Worm (Caenorhabditis elegans) whole organism, late embryonic: ENCODE results near the gene cpg-18.

Source experiments
- C38D4.7 ChIP-seq: fragments of 200-800 bp; sonication (Bioruptor generic); optimal IDR thresholded peaks from 2 replicates; lab custom pipeline; 2018; ENCODE audit warnings: mild to moderate bottlenecking, missing genetic modification characterization, moderate library complexity, missing compliant biosample characterization
- Y22D7AL.16 ChIP-seq: sonication (generic microtip); optimal IDR thresholded peaks from 2 replicates; lab custom pipeline; 2016; ENCODE audit warnings: missing genetic modification characterization, missing compliant biosample characterization
- ahr-1 ChIP-seq: sonication (generic microtip); optimal IDR thresholded peaks from 2 replicates; lab custom pipeline; 2016; ENCODE audit warnings: missing genetic modification characterization, missing compliant biosample characterization
- ama-1 ChIP-seq: fragments of 150-350 bp; optimal IDR thresholded peaks from 2 replicates; lab custom pipeline; 2014
- ceh-18 ChIP-seq: sonication (generic microtip); optimal IDR thresholded peaks from 2 replicates; lab custom pipeline; 2016; ENCODE audit warnings: missing genetic modification characterization, missing compliant biosample characterization
- ceh-19 ChIP-seq: fragments of 200-800 bp; sonication (Bioruptor generic); optimal IDR thresholded peaks from 2 replicates; lab custom pipeline; 2018; ENCODE audit warnings: mild to moderate bottlenecking, missing genetic modification characterization, missing compliant biosample characterization
- ceh-2 ChIP-seq: sonication (generic microtip); optimal IDR thresholded peaks from 2 replicates; lab custom pipeline; 2016; ENCODE audit warnings: missing genotype, missing genetic modification characterization, missing compliant biosample characterization
- ceh-24 ChIP-seq: sonication (generic microtip); optimal IDR thresholded peaks from 2 replicates; lab custom pipeline; 2016; ENCODE audit warnings: mild to moderate bottlenecking, missing genetic modification characterization, missing compliant biosample characterization
- ceh-30 ChIP-seq: fragments of 150-350 bp; optimal IDR thresholded peaks from 2 replicates; lab custom pipeline; 2014; ENCODE audit warnings: missing biosample characterization, missing genetic modification characterization
- ceh-31 ChIP-seq: sonication (generic microtip); optimal IDR thresholded peaks from 2 replicates; lab custom pipeline; 2016; ENCODE audit warnings: missing genetic modification characterization, missing compliant biosample characterization
- ceh-34 ChIP-seq: sonication (generic microtip); optimal IDR thresholded peaks from 2 replicates; lab custom pipeline; 2016; ENCODE audit warnings: mild to moderate bottlenecking, missing genetic modification characterization, missing compliant biosample characterization
- ceh-45 ChIP-seq: fragments of 200-800 bp; sonication (Bioruptor generic); IDR thresholded peaks from 2 replicates; pipeline ENCODE4 v1.3.6; 2022; ENCODE audit warnings: missing genetic modification reagents, missing genetic modification characterization, missing compliant biosample characterization
- ceh-48 ChIP-seq: sonication (generic microtip); optimal IDR thresholded peaks from 2 replicates; lab custom pipeline; 2016; ENCODE audit warnings: missing genetic modification characterization, inconsistent platforms, missing compliant biosample characterization
- ceh-6 ChIP-seq: fragments of 200-800 bp; sonication (Bioruptor generic); optimal IDR thresholded peaks from 2 replicates; lab custom pipeline; 2018; ENCODE audit warnings: mild to moderate bottlenecking, missing genetic modification characterization, missing compliant biosample characterization
- che-1 ChIP-seq: sonication (generic microtip); optimal IDR thresholded peaks from 2 replicates; lab custom pipeline; 2016; ENCODE audit warnings: mild to moderate bottlenecking, missing genetic modification characterization, missing compliant biosample characterization
- dve-1 ChIP-seq: sonication (generic microtip); optimal IDR thresholded peaks from 2 replicates; lab custom pipeline; 2017; ENCODE audit warnings: antibody characterized with exemption, mild to moderate bottlenecking, missing genetic modification characterization, missing compliant biosample characterization
- fkh-10 ChIP-seq: fragments of 150-350 bp; optimal IDR thresholded peaks from 2 replicates; lab custom pipeline; 2014; ENCODE audit warnings: missing biosample characterization, missing genetic modification reagents, missing genetic modification characterization
- gmeb-2 ChIP-seq: sonication (generic microtip); optimal IDR thresholded peaks from 2 replicates; lab custom pipeline; 2016; ENCODE audit warnings: missing genetic modification characterization, inconsistent platforms, missing compliant biosample characterization
- hlh-15 ChIP-seq: sonication (generic microtip); optimal IDR thresholded peaks from 2 replicates; lab custom pipeline; 2016; ENCODE audit warnings: missing genetic modification characterization, missing compliant biosample characterization
- hlh-6 ChIP-seq: sonication (generic microtip); optimal IDR thresholded peaks from 2 replicates; lab custom pipeline; 2016; ENCODE audit warnings: missing genotype, missing genetic modification characterization, missing compliant biosample characterization
- hlh-8 ChIP-seq: sonication (generic microtip); optimal IDR thresholded peaks from 2 replicates; lab custom pipeline; 2016; ENCODE audit warnings: missing genotype, missing genetic modification characterization, missing compliant biosample characterization
- lim-6 ChIP-seq: sonication (generic microtip); optimal IDR thresholded peaks from 2 replicates; lab custom pipeline; 2016; ENCODE audit warnings: missing genetic modification characterization, missing compliant biosample characterization
- lin-11 ChIP-seq: fragments of 200-800 bp; sonication (Bioruptor generic); optimal IDR thresholded peaks from 2 replicates; lab custom pipeline; 2018; ENCODE audit warnings: mild to moderate bottlenecking, missing genetic modification characterization, missing compliant biosample characterization
- nfya-1 ChIP-seq: sonication (generic microtip); optimal IDR thresholded peaks from 2 replicates; lab custom pipeline; 2017; ENCODE audit warnings: missing genetic modification characterization, mild to moderate bottlenecking, missing compliant biosample characterization, antibody characterized with exemption, moderate library complexity
- nhr-11 ChIP-seq: fragments of 150-350 bp; optimal IDR thresholded peaks from 2 replicates; lab custom pipeline; 2014; ENCODE audit warnings: missing biosample characterization, missing genetic modification characterization
- nhr-232 ChIP-seq: sonication (generic microtip); optimal IDR thresholded peaks from 2 replicates; lab custom pipeline; 2016; ENCODE audit warnings: missing genetic modification characterization, missing compliant biosample characterization
- npax-4 ChIP-seq: sonication (generic microtip); optimal IDR thresholded peaks from 2 replicates; lab custom pipeline; 2016; ENCODE audit warnings: missing genetic modification characterization, missing compliant biosample characterization
- pag-3 ChIP-seq: sonication (generic microtip); optimal IDR thresholded peaks from 2 replicates; lab custom pipeline; 2016; ENCODE audit warnings: missing compliant biosample characterization, missing genetic modification characterization, borderline replicate concordance
- pax-1 ChIP-seq: fragments of 150-350 bp; optimal IDR thresholded peaks from 2 replicates; lab custom pipeline; 2014; ENCODE audit warnings: missing biosample characterization, missing genetic modification characterization
- pqm-1 ChIP-seq: sonication (generic microtip); optimal IDR thresholded peaks from 2 replicates; lab custom pipeline; 2016; ENCODE audit warnings: missing genetic modification characterization, missing compliant biosample characterization
- pros-1 ChIP-seq: fragments of 150-350 bp; optimal IDR thresholded peaks from 2 replicates; lab custom pipeline; 2014; ENCODE audit warnings: missing biosample characterization, missing genetic modification reagents, missing genetic modification characterization
- sdc-2 ChIP-seq: sonication (generic microtip); optimal IDR thresholded peaks from 2 replicates; lab custom pipeline; 2016; ENCODE audit warnings: missing genotype, missing genetic modification characterization, missing compliant biosample characterization
- syd-9 ChIP-seq: sonication (generic microtip); optimal IDR thresholded peaks from 2 replicates; lab custom pipeline; 2016; ENCODE audit warnings: mild to moderate bottlenecking, missing genetic modification characterization, moderate library complexity, missing compliant biosample characterization
- unc-42 ChIP-seq: sonication (generic microtip); optimal IDR thresholded peaks from 2 replicates; lab custom pipeline; 2016; ENCODE audit warnings: missing genotype, missing genetic modification characterization, missing compliant biosample characterization
- unc-55 ChIP-seq: sonication (generic microtip); optimal IDR thresholded peaks from 2 replicates; lab custom pipeline; 2017; ENCODE audit warnings: missing biosample characterization, missing genetic modification reagents, missing genetic modification characterization
- zip-5 ChIP-seq: sonication (generic microtip); optimal IDR thresholded peaks from 2 replicates; lab custom pipeline; 2016; ENCODE audit warnings: missing genetic modification characterization, missing compliant biosample characterization
- ztf-16 ChIP-seq: sonication (generic microtip); optimal IDR thresholded peaks from 2 replicates; lab custom pipeline; 2017; ENCODE audit warnings: missing genetic modification characterization, missing compliant biosample characterization

cpg-18 gene

ce11 chrIV:5765652-5766051 is 30.8 kb downstream of the cpg-18 start:
- no peak for TF ChIP-seq che-1 (tag; lab: Kevin White, UChicago)
- no peak for TF ChIP-seq ahr-1
- no peak for TF ChIP-seq ceh-30 (tag; lab: Kevin White, UChicago)
- no peak for TF ChIP-seq ceh-34 (tag; lab: Kevin White, UChicago)
- TF ChIP-seq gmeb-2 (tag; lab: Kevin White, UChicago), result no peak
- TF ChIP-seq ceh-24 (tag; lab: Kevin White, UChicago), result no peak
- no peak for TF ChIP-seq pqm-1 (tag; lab: Kevin White, UChicago)
- TF ChIP-seq hlh-6, result no peak
- no peak for TF ChIP-seq lim-6 (tag; lab: Kevin White, UChicago)

- TF ChIP-seq ceh-31 (tag; lab: Kevin White, UChicago), result no peak
- no peak for TF ChIP-seq pqm-1 (tag; lab: Kevin White, UChicago)
- no peak for TF ChIP-seq Y22D7AL.16 (tag; lab: Kevin White, UChicago)
- no peak for TF ChIP-seq ceh-19
- TF ChIP-seq ztf-16 (tag; lab: Kevin White, UChicago), result no peak
- no peak for TF ChIP-seq nhr-232
- no peak for TF ChIP-seq zip-5
- TF ChIP-seq lin-11, result no peak
- no peak for TF ChIP-seq C38D4.7 (GFP tag; lab: Kevin White, UChicago)
- TF ChIP-seq, all 69 proteins: peak for 0
Observed at ce11 chrIV:5766804-5767203, 32.0 kb downstream of the cpg-18 start.

ce11 chrIV:5778342-5778741 is 43.5 kb downstream of the cpg-18 start:
- no peak for TF ChIP-seq pros-1 (tag; lab: Kevin White, UChicago)
- TF ChIP-seq ahr-1, result no peak
- TF ChIP-seq, all 69 proteins: peak for 0

DNA sequence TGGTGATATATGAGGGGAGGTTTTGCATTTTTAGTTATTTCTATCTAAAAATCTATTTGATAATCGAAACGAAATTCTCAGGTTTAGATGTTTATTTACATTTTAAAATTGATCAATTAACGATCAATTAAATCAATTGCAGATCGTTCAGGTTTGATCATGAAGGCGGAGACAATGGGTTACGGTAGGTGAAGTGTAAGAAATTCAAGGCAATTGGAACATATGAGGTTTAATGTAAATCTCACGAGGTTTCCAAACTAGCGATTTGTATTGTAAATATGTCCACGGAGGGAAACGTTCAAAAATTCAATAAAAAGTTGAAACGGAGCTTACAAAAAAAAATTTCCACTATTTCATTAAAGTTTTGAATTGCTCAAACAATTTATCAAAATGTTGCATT is 44.7 kb downstream of the cpg-18 start:
- TF ChIP-seq npax-4 (tag; lab: Kevin White, UChicago) (no peak), ceh-45 (no peak), ceh-30 (tag; lab: Kevin White, UChicago) (no peak), C38D4.7 (GFP tag; lab: Kevin White, UChicago) (no peak), sdc-2 (no peak)

ce11 chrIV:5780234-5780788 is 45.5 kb downstream of the cpg-18 start:
- TF ChIP-seq pros-1 (tag; lab: Kevin White, UChicago), result no peak
- TF ChIP-seq ceh-6 (GFP tag; lab: Kevin White, UChicago), result no peak
- no peak for TF ChIP-seq ceh-48 (tag; lab: Kevin White, UChicago)
- TF ChIP-seq hlh-15 (tag; lab: Kevin White, UChicago), result no peak
- no peak for TF ChIP-seq unc-55 (GFP tag; lab: Kevin White, UChicago)
- TF ChIP-seq nfya-1 (tag; lab: Kevin White, UChicago), result no peak
- TF ChIP-seq ceh-45, result no peak
- no peak for TF ChIP-seq nhr-11
- no peak for TF ChIP-seq pax-1 (tag; lab: Kevin White, UChicago)
- TF ChIP-seq ceh-2 (tag; lab: Kevin White, UChicago), result no peak
- TF ChIP-seq fkh-10 (GFP tag; lab: Kevin White, UChicago), result no peak
- TF ChIP-seq pag-3 (tag; lab: Kevin White, UChicago), result no peak
- no peak for TF ChIP-seq ceh-24 (tag; lab: Kevin White, UChicago)
- no peak for TF ChIP-seq ztf-16 (tag; lab: Kevin White, UChicago)
- no peak for TF ChIP-seq hlh-8 (tag; lab: Kevin White, UChicago)
- no peak for TF ChIP-seq che-1 (tag; lab: Kevin White, UChicago)

ce11 chrIV:5783675-5784074 is 48.9 kb downstream of the cpg-18 start:
- no peak for TF ChIP-seq unc-42 (tag; lab: Kevin White, UChicago)
- no peak for TF ChIP-seq ama-1 (lab: Kevin White, UChicago)
- no peak for TF ChIP-seq pqm-1 (tag; lab: Kevin White, UChicago)
- no peak for TF ChIP-seq ceh-48 (tag; lab: Kevin White, UChicago)
- no peak for TF ChIP-seq nhr-232
- TF ChIP-seq pros-1 (tag; lab: Kevin White, UChicago), result no peak
- no peak for TF ChIP-seq dve-1 (tag; lab: Kevin White, UChicago)
- TF ChIP-seq ztf-16 (tag; lab: Kevin White, UChicago), result no peak
- TF ChIP-seq ceh-18 (tag; lab: Kevin White, UChicago), result no peak
- no peak for TF ChIP-seq syd-9 (tag; lab: Kevin White, UChicago)
